Worm (Caenorhabditis elegans) whole organism, L4/young adult: ENCODE results near the gene Y38C1AA.12.

Experiments used
- W03F9.2 ChIP-seq: fragments of 150-350 bp; optimal IDR thresholded peaks from 2 replicates; lab custom pipeline; 2014; ENCODE audit warnings: missing biosample characterization, missing genetic modification characterization
- dao-5 ChIP-seq: sonication (generic microtip); optimal IDR thresholded peaks from 2 replicates; lab custom pipeline; 2016; ENCODE audit warnings: missing genotype, missing genetic modification characterization, moderate library complexity, missing compliant biosample characterization
- him-1 ChIP-seq: sonication (generic microtip); optimal IDR thresholded peaks from 2 replicates; lab custom pipeline; 2016; ENCODE audit warnings: missing genotype, missing genetic modification reagents, missing genetic modification characterization, missing compliant biosample characterization

Y38C1AA.12 gene

ce11 chrIV:231673-232072, 39.6 kb downstream of the Y38C1AA.12 start, which contains the start of gene gtf-2H1:
TSS of gene gtf-2H1 (minus strand) at chrIV:231773.
- TF ChIP-seq him-1 (tag; lab: Kevin White, UChicago) (no peak), W03F9.2 (no peak), dao-5 (tag; lab: Kevin White, UChicago) (no peak)

- TF ChIP-seq dao-5 (tag; lab: Kevin White, UChicago) (no peak), W03F9.2 (no peak), him-1 (tag; lab: Kevin White, UChicago) (no peak)
These were observed 44.1 kb downstream of the Y38C1AA.12 start for ce11 chrIV:236138-236537.

- TF ChIP-seq him-1 (tag; lab: Kevin White, UChicago): no peak
- no peak for TF ChIP-seq dao-5 (tag; lab: Kevin White, UChicago)
- TF ChIP-seq W03F9.2: no peak
These were observed 45.3 kb downstream of the Y38C1AA.12 start, which contains the start of gene ints-13 for ce11 chrIV:237350-237749. TSS of gene ints-13 (minus strand) at chrIV:237450.

ce11 chrIV:240257-240754, 48.2 kb downstream of the Y38C1AA.12 start, which contains the start of the genes fnta-1 and cogc-8:
TSS of gene fnta-1 (minus strand) at chrIV:240307.
TSS of gene cogc-8 (plus strand) at chrIV:240451.
- no peak for TF ChIP-seq W03F9.2
- no peak for TF ChIP-seq him-1 (tag; lab: Kevin White, UChicago)
- no peak for TF ChIP-seq dao-5 (tag; lab: Kevin White, UChicago)

- TF ChIP-seq him-1 (tag; lab: Kevin White, UChicago): no peak
- TF ChIP-seq dao-5 (tag; lab: Kevin White, UChicago): no peak
- no peak for TF ChIP-seq W03F9.2
These were observed 52.2 kb downstream of the Y38C1AA.12 start for ce11 chrIV:244278-244677.
